Worm (Caenorhabditis elegans): ENCODE results near the gene col-103.

ce11 chrIV:730937-731336 lies 32.5 kb downstream of the col-103 start, which contains the start of gene srt-24:
- TF ChIP-seq mep-1 (tag; optimal IDR thresholded peaks at IDR 0.05) (no peak), nhr-28 (tag; optimal IDR thresholded peaks at IDR 0.05) (no peak), lsy-2 (tag; optimal IDR thresholded peaks at IDR 0.05) (no peak), nhr-12 (tag; optimal IDR thresholded peaks at IDR 0.05) (no peak), blmp-1 (tag; optimal IDR thresholded peaks at IDR 0.05) (no peak), unc-62 (GFP tag; optimal IDR thresholded peaks at IDR 0.05) (no peak), nhr-76 (tag; optimal IDR thresholded peaks at IDR 0.05) (no peak), elt-1 (tag; optimal IDR thresholded peaks at IDR 0.05; ENCODE audit: borderline replicate concordance, insufficient read depth) (no peak)

All from whole organism, mixed stage, embryonic.